Worm (Caenorhabditis elegans) whole organism, L4/young adult: ENCODE data around the gene kgb-1.

Experiments
- W03F9.2 ChIP-seq: fragments of 150-350 bp; optimal IDR thresholded peaks from 2 replicates; lab custom pipeline; 2014; ENCODE audit warnings: missing biosample characterization, missing genetic modification characterization
- dao-5 ChIP-seq: sonication (generic microtip); optimal IDR thresholded peaks from 2 replicates; lab custom pipeline; 2016; ENCODE audit warnings: missing genotype, missing genetic modification characterization, moderate library complexity, missing compliant biosample characterization
- him-1 ChIP-seq: sonication (generic microtip); optimal IDR thresholded peaks from 2 replicates; lab custom pipeline; 2016; ENCODE audit warnings: missing genotype, missing genetic modification reagents, missing genetic modification characterization, missing compliant biosample characterization

The kgb-1 gene

ce11 chrIV:420686-421085 lies 10.9 kb upstream of the kgb-1 start:
- TF ChIP-seq dao-5 (no peak), him-1 (no peak), W03F9.2 (no peak)

ce11 chrIV:419674-420073 lies 9.8 kb upstream of the kgb-1 start, which contains the start of gene eri-1:
eri-1 (minus strand) TSS chrIV:419958.
- TF ChIP-seq him-1 = no peak

DNA sequence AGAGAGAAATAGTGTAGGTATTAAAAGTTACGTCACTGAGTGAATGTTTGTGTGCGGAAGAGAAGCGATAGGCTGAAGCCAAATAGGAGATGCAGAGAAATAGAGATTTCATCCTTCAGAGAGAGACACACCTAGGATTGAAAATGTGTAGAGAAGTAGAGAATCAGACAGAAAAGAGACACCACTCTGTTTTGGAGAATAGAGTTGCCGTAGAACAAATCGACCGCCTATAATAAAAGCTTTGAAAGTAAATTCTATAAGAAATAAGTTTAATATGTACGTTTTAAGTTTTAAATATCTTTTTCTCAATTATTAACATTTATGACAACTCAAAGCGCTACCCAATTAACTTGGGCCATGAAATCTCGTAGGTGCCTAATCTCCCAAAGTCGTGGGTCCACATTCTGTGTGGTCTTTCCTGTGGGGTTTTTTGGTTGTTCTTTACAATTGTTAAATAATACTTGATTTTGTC lies 621 bp upstream of the kgb-1 start, which contains the start of gene T07A9.12:
TSS of gene T07A9.12 (plus strand) at position 448 of the 472 bp plus-strand sequence.
- TF ChIP-seq him-1 (no peak), W03F9.2 (peak; percentile 45)

DNA sequence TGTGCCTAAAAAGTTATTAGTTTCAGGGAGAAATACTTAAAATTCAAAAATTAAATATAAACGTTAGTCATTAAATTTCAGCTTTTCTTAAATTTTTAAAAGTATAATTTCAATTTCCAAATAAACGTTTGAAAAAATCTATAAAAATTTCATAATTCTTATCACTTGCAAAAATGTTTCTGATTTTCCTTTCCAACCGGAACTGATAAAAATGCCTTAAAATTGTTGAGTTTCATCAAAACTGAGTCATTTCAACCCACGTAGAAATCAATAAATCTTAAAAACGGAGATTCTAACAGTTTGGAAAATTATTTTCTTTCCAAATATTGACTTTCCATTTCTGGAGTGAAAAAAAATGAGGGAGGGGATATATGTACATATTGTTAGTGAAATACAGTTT lies 943 bp downstream of the kgb-1 start:
- no peak for TF ChIP-seq W03F9.2
- TF ChIP-seq dao-5 = no peak
- TF ChIP-seq him-1 = no peak

- TF ChIP-seq him-1 (no peak), W03F9.2 (no peak), dao-5 (no peak)
Observed at ce11 chrIV:401395-401794, 8.4 kb downstream of the kgb-1 start, which contains the start of gene gpa-4. gpa-4 (plus strand) TSS chrIV:401695.

DNA sequence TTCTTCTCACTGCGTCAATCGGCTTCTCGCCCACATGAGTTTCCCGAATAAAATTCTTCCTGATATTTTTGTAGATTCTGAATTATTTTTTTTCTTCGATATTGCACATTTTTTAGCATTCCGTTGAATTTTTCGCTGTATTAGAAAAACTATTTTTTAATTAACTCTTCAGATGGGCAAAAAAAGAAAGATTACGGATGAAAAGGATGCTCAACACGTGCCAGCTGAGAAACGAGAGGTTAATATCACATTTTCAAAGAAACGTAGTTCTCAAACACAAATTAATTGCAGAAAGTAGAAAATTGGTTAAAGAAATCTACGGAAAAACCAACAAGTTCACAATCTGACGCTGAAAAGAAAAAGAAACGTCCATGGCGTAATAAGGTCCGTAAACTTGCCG lies 13.5 kb downstream of the kgb-1 start, which contains the start of gene rrp-8:
TSS of gene rrp-8 (plus strand) at position 173 of the 400 bp plus-strand sequence.
- TF ChIP-seq dao-5 (no peak), W03F9.2 (no peak), him-1 (no peak)

- TF ChIP-seq dao-5 (no peak), W03F9.2 (peak; percentile 68), him-1 (no peak)
Observed at ce11 chrIV:393409-393930, 16.4 kb downstream of the kgb-1 start, which contains the start of the genes T07A9.15 and nog-1. T07A9.15 (minus strand) TSS chrIV:393546. nog-1 (plus strand) TSS chrIV:393880.

- TF ChIP-seq him-1 (peak; percentile 65), W03F9.2 (peak; percentile 96), dao-5 (peak; percentile 69)
Observed at ce11 chrIV:390279-390678, 19.6 kb downstream of the kgb-1 start, which contains the start of the genes ears-2 and uncp-18. ears-2 (minus strand) TSS chrIV:390468. uncp-18 (plus strand) TSS chrIV:390560.

ce11 chrIV:388073-388472 lies 21.8 kb downstream of the kgb-1 start, which contains the start of gene ssna-1:
ssna-1 (plus strand) TSS chrIV:388084.
- no peak for TF ChIP-seq W03F9.2
- TF ChIP-seq dao-5 = no peak
- no peak for TF ChIP-seq him-1

- no peak for TF ChIP-seq him-1
- no peak for TF ChIP-seq W03F9.2
- no peak for TF ChIP-seq dao-5
Observed at ce11 chrIV:387283-388048, 22.4 kb downstream of the kgb-1 start.

ce11 chrIV:386576-386975 lies 23.3 kb downstream of the kgb-1 start, which contains the start of gene T07A9.14:
T07A9.14 (plus strand) TSS chrIV:386699.
- TF ChIP-seq him-1 (no peak), dao-5 (no peak), W03F9.2 (no peak)

- peak; percentile 48 for TF ChIP-seq dao-5
- peak; percentile 51 for TF ChIP-seq him-1
- peak; percentile 87 for TF ChIP-seq W03F9.2
Observed at ce11 chrIV:385150-385937, 24.5 kb downstream of the kgb-1 start, which contains the start of gene rps-24. rps-24 (plus strand) TSS chrIV:385887.

ce11 chrIV:383135-383731 lies 26.6 kb downstream of the kgb-1 start, which contains the start of gene spl-1:
spl-1 (minus strand) TSS chrIV:383185.
- TF ChIP-seq dao-5 = no peak
- TF ChIP-seq W03F9.2 = no peak
- no peak for TF ChIP-seq him-1

- TF ChIP-seq W03F9.2 = no peak
- no peak for TF ChIP-seq him-1
- no peak for TF ChIP-seq dao-5
Observed at ce11 chrIV:379605-380004, 30.2 kb downstream of the kgb-1 start.

DNA sequence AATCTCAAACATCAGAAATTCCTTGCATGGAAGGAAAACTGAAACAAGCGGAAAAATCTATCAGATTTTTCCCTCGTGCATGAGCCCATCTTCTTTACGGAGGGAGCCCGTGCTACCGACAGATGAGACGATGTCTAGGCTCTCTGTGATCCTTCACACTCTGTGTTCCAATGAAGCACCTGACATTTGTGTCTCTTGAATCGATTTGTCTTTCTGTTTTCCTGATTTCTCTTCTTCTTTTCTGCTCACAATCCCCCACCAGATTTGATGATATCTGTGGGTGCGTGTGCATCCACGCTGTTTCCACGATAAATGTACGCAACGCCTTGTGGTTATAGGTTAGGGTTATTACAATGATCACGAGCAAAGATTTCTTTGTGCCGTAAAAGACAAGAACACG lies 31.0 kb downstream of the kgb-1 start:
- TF ChIP-seq him-1 (no peak), W03F9.2 (no peak), dao-5 (no peak)
